Fruit fly (Drosophila melanogaster) whole organism, prepupa: Measurements from ENCODE around the gene Hsp70Aa.

Experiments
- Blimp-1 ChIP-seq: fragments of 200-800 bp; sonication (Bioruptor generic); optimal IDR thresholded peaks from 3 replicates; lab custom pipeline; 2017; ENCODE audit warnings: missing biosample characterization, missing genetic modification characterization, mild to moderate bottlenecking, moderate library complexity, missing genetic modification reagents
- CG10631 ChIP-seq: fragments of 200-800 bp; sonication (Bioruptor generic); optimal IDR thresholded peaks from 2 replicates; lab custom pipeline; 2016; ENCODE audit warnings: missing biosample characterization, missing genetic modification characterization
- CG10669 ChIP-seq: fragments of 200-800 bp; sonication (Bioruptor generic); optimal IDR thresholded peaks from 3 replicates; lab custom pipeline; 2018; ENCODE audit warnings: missing biosample characterization, mild to moderate bottlenecking, missing genetic modification characterization, moderate library complexity
- CG11294 ChIP-seq: fragments of 200-800 bp; sonication (Bioruptor generic); IDR thresholded peaks from 2 replicates; pipeline ENCODE4 v1.3.6; 2022; ENCODE audit warnings: missing biosample characterization, missing genetic modification characterization
- CG1621 ChIP-seq: fragments of 200-800 bp; sonication (Bioruptor generic); optimal IDR thresholded peaks from 3 replicates; lab custom pipeline; 2018; ENCODE audit warnings: missing biosample characterization, mild to moderate bottlenecking, missing genetic modification characterization
- CG3032 ChIP-seq: fragments of 200-800 bp; optimal IDR thresholded peaks from 2 replicates; lab custom pipeline; 2019; ENCODE audit warnings: missing biosample characterization, mild to moderate bottlenecking, missing genetic modification characterization, moderate library complexity
- CG31627 ChIP-seq: fragments of 200-800 bp; sonication (Bioruptor generic); optimal IDR thresholded peaks from 3 replicates; lab custom pipeline; 2016; ENCODE audit warnings: missing biosample characterization, missing genetic modification characterization
- CG34406 ChIP-seq: fragments of 200-800 bp; sonication (Bioruptor generic); optimal IDR thresholded peaks from 3 replicates; lab custom pipeline; 2016; ENCODE audit warnings: missing biosample characterization, missing genetic modification characterization
- CG3919 ChIP-seq: fragments of 200-800 bp; sonication (Bioruptor generic); optimal IDR thresholded peaks from 3 replicates; lab custom pipeline; 2016; ENCODE audit warnings: missing biosample characterization, missing genetic modification characterization
- CG4318 ChIP-seq: fragments of 200-800 bp; sonication (Bioruptor generic); optimal IDR thresholded peaks from 3 replicates; lab custom pipeline; 2017; ENCODE audit warnings: missing biosample characterization, mild to moderate bottlenecking, missing genetic modification characterization
- CG6163 ChIP-seq: fragments of 200-800 bp; sonication (Bioruptor generic); IDR thresholded peaks from 3 replicates; pipeline ENCODE4 v1.3.6; 2022; ENCODE audit warnings: missing biosample characterization, missing genetic modification characterization
- CG6792 ChIP-seq: fragments of 200-800 bp; sonication (Bioruptor generic); optimal IDR thresholded peaks from 3 replicates; lab custom pipeline; 2016; ENCODE audit warnings: missing biosample characterization, missing genetic modification characterization
- CG6854 ChIP-seq: fragments of 200-800 bp; sonication (Bioruptor generic); optimal IDR thresholded peaks from 2 replicates; lab custom pipeline; 2017; ENCODE audit warnings: missing biosample characterization, mild to moderate bottlenecking, missing genetic modification characterization
- CG8632 ChIP-seq: fragments of 200-800 bp; sonication (Bioruptor generic); optimal IDR thresholded peaks from 3 replicates; lab custom pipeline; 2016; ENCODE audit warnings: missing biosample characterization, missing genetic modification characterization
- CG9139 ChIP-seq: fragments of 200-800 bp; sonication (Bioruptor generic); optimal IDR thresholded peaks from 3 replicates; lab custom pipeline; 2017; ENCODE audit warnings: missing biosample characterization, mild to moderate bottlenecking, missing genetic modification characterization
- Eip78C ChIP-seq: fragments of 200-800 bp; sonication (Bioruptor generic); peaks from one replicate; lab custom pipeline; 2016; ENCODE audit warnings: missing biosample characterization, missing genetic modification characterization
- Eip93F ChIP-seq: fragments of 200-800 bp; sonication (Bioruptor generic); optimal IDR thresholded peaks from 2 replicates; lab custom pipeline; 2016; ENCODE audit warnings: missing biosample characterization, mild to moderate bottlenecking, missing genetic modification characterization
- Ets96B ChIP-seq: fragments of 200-800 bp; optimal IDR thresholded peaks from 2 replicates; lab custom pipeline; 2019; ENCODE audit warnings: missing biosample characterization, mild to moderate bottlenecking, missing genetic modification characterization, moderate library complexity
- Gug ChIP-seq: fragments of 200-800 bp; sonication (Bioruptor generic); IDR thresholded peaks from 2 replicates; pipeline ENCODE4 v1.3.6; 2022; ENCODE audit warnings: missing biosample characterization, missing genetic modification characterization
- Hr4 ChIP-seq: fragments of 200-800 bp; sonication (Bioruptor generic); optimal IDR thresholded peaks from 3 replicates; lab custom pipeline; 2016; ENCODE audit warnings: missing biosample characterization, missing genetic modification characterization
- OdsH ChIP-seq: fragments of 200-800 bp; sonication (Bioruptor generic); optimal IDR thresholded peaks from 3 replicates; lab custom pipeline; 2016; ENCODE audit warnings: missing biosample characterization, missing genetic modification characterization
- Smox ChIP-seq: fragments of 200-800 bp; sonication (Bioruptor generic); optimal IDR thresholded peaks from 3 replicates; lab custom pipeline; 2016; ENCODE audit warnings: missing biosample characterization, missing genetic modification characterization
- Sox102F ChIP-seq: fragments of 200-800 bp; sonication (Bioruptor generic); optimal IDR thresholded peaks from 2 replicates; lab custom pipeline; 2016; ENCODE audit warnings: missing biosample characterization, mild to moderate bottlenecking, missing genetic modification characterization
- achi ChIP-seq: fragments of 200-800 bp; sonication (Bioruptor generic); optimal IDR thresholded peaks from 3 replicates; lab custom pipeline; 2016; ENCODE audit warnings: missing biosample characterization, missing genetic modification characterization
- acj6 ChIP-seq: fragments of 200-800 bp; sonication (Bioruptor generic); optimal IDR thresholded peaks from 3 replicates; lab custom pipeline; 2016; ENCODE audit warnings: missing biosample characterization, missing genetic modification characterization
- cyc ChIP-seq: fragments of 200-800 bp; sonication (Bioruptor generic); optimal IDR thresholded peaks from 3 replicates; lab custom pipeline; 2016; ENCODE audit warnings: missing biosample characterization, missing genetic modification characterization
- dac ChIP-seq: fragments of 200-800 bp; sonication (Bioruptor generic); optimal IDR thresholded peaks from 2 replicates; lab custom pipeline; 2017; ENCODE audit warnings: missing biosample characterization, mild to moderate bottlenecking, missing genetic modification characterization
- dsx ChIP-seq: fragments of 200-800 bp; optimal IDR thresholded peaks from 3 replicates; lab custom pipeline; 2019; ENCODE audit warnings: missing biosample characterization, mild to moderate bottlenecking, missing genetic modification characterization, moderate library complexity; ENCODE audit not compliant: poor library complexity, severe bottlenecking
- fd85E ChIP-seq: fragments of 200-800 bp; sonication (Bioruptor generic); optimal IDR thresholded peaks from 3 replicates; lab custom pipeline; 2016; ENCODE audit warnings: missing biosample characterization, missing genetic modification characterization
- fkh ChIP-seq: fragments of 200-800 bp; sonication (Bioruptor generic); optimal IDR thresholded peaks from 3 replicates; lab custom pipeline; 2017; ENCODE audit warnings: missing biosample characterization, mild to moderate bottlenecking, missing genetic modification characterization, moderate library complexity
- net ChIP-seq: fragments of 200-800 bp; sonication (Bioruptor generic); optimal IDR thresholded peaks from 3 replicates; lab custom pipeline; 2016; ENCODE audit warnings: missing biosample characterization, missing genetic modification characterization
- salr ChIP-seq, 2 experiments: fragments of 200-800 bp; sonication (Bioruptor generic); optimal IDR thresholded peaks; 3 replicates each; lab custom pipeline; 2016 to 2018; ENCODE audit warnings: missing biosample characterization in 2 of 2, missing genetic modification characterization in 2 of 2, mild to moderate bottlenecking in 1 of 2
- spab ChIP-seq: fragments of 200-800 bp; sonication (Bioruptor generic); optimal IDR thresholded peaks from 2 replicates; lab custom pipeline; 2017; ENCODE audit warnings: missing biosample characterization, mild to moderate bottlenecking, missing genetic modification characterization, missing genetic modification reagents
- ss ChIP-seq, 2 experiments: fragments of 200-800 bp; sonication (Bioruptor generic); optimal IDR thresholded peaks; 2 replicates in 1 of 2; 3 replicates in 1 of 2; lab custom pipeline; 2017 to 2018; ENCODE audit warnings: mild to moderate bottlenecking in 2 of 2, missing biosample characterization in 2 of 2, missing genetic modification characterization in 2 of 2, moderate library complexity in 1 of 2
- svp ChIP-seq: fragments of 200-800 bp; sonication (Bioruptor generic); peaks from one replicate; lab custom pipeline; 2016; ENCODE audit warnings: missing biosample characterization, missing genetic modification characterization
- topi ChIP-seq: fragments of 200-800 bp; sonication (Bioruptor generic); optimal IDR thresholded peaks from 3 replicates; lab custom pipeline; 2016; ENCODE audit warnings: missing biosample characterization, missing genetic modification characterization

The Hsp70Aa gene

dm6 chr3R:11991538-11992164 lies 35.3 kb upstream of the Hsp70Aa start:
- no peak for TF ChIP-seq CG8632 (GFP tag; lab: Kevin White, UChicago)
- TF ChIP-seq CG3032, result no peak
- TF ChIP-seq Eip78C, result peak; percentile 67
- TF ChIP-seq CG31627 (GFP tag; lab: Kevin White, UChicago), result no peak
- no peak for TF ChIP-seq net (GFP tag; lab: Kevin White, UChicago)
- TF ChIP-seq acj6 (GFP tag; lab: Kevin White, UChicago), result no peak
- no peak for TF ChIP-seq achi (GFP tag; lab: Kevin White, UChicago)
- TF ChIP-seq spab, result no peak
- TF ChIP-seq Ets96B, result no peak
- TF ChIP-seq CG9139 (GFP tag; lab: Kevin White, UChicago), result no peak
- no peak for TF ChIP-seq fd85E (GFP tag; lab: Kevin White, UChicago)
- TF ChIP-seq Gug (GFP tag; lab: Robert Waterston, UW), result no peak
- no peak for TF ChIP-seq Hr4 (GFP tag; lab: Kevin White, UChicago)
- TF ChIP-seq fkh, result peak; percentile 60
- TF ChIP-seq svp, result peak; percentile 90
- TF ChIP-seq CG10669 (GFP tag; lab: Kevin White, UChicago), result no peak
- TF ChIP-seq Sox102F (GFP tag; lab: Kevin White, UChicago), result peak; percentile 23
- TF ChIP-seq OdsH (GFP tag; lab: Kevin White, UChicago), result no peak
- TF ChIP-seq CG1621 (tag; lab: Kevin White, UChicago), result no peak
- no peak for TF ChIP-seq salr (GFP tag; optimal IDR thresholded peaks at IDR 0.05; lab: Kevin White, UChicago)
- TF ChIP-seq dac (GFP tag; lab: Kevin White, UChicago), result no peak
- TF ChIP-seq CG11294 (GFP tag; lab: Robert Waterston, UW), result no peak
- TF ChIP-seq topi (GFP tag; lab: Kevin White, UChicago), result no peak
- TF ChIP-seq cyc (GFP tag; lab: Kevin White, UChicago), result no peak
- no peak for TF ChIP-seq CG3919
- TF ChIP-seq CG6854 (GFP tag; lab: Kevin White, UChicago), result peak; percentile 80
- peak; percentile 10 for TF ChIP-seq Blimp-1 (GFP tag; lab: Kevin White, UChicago)

- TF ChIP-seq Smox (GFP tag; lab: Kevin White, UChicago) (no peak), CG6854 (GFP tag; lab: Kevin White, UChicago) (no peak), CG10631 (GFP tag; lab: Kevin White, UChicago) (no peak), cyc (GFP tag; lab: Kevin White, UChicago) (no peak), dsx (GFP tag; lab: Kevin White, UChicago) (no peak), CG6792 (GFP tag; lab: Kevin White, UChicago) (no peak), Sox102F (GFP tag; lab: Kevin White, UChicago) (no peak), Ets96B (no peak), CG3032 (no peak), Gug (GFP tag; lab: Robert Waterston, UW) (no peak), svp (no peak), CG4318 (no peak), Eip93F (no peak)
Observed at dm6 chr3R:11989996-11990395, 33.7 kb upstream of the Hsp70Aa start.

- no peak for TF ChIP-seq achi (GFP tag; lab: Kevin White, UChicago)
- TF ChIP-seq CG6163, result 0 out of 3 replicates have a peak, but pooled peaks have one; percentile 24
Observed at dm6 chr3R:11989206-11989605, 32.9 kb upstream of the Hsp70Aa start.

dm6 chr3R:11984862-11985261 lies 28.5 kb upstream of the Hsp70Aa start:
- TF ChIP-seq ss (GFP tag; optimal IDR thresholded peaks at IDR 0.05; lab: Kevin White, UChicago) (peak in 1 of 2 experiments; percentile 22), CG34406 (GFP tag; lab: Kevin White, UChicago) (no peak), svp (peak; percentile 99), Eip78C (peak; percentile 75), acj6 (GFP tag; lab: Kevin White, UChicago) (no peak)
- TF ChIP-seq, all 60 proteins: peak for 3
